Fruit fly (Drosophila melanogaster) whole organism, prepupa: ENCODE data around the gene CG5321.

Experiments
- CG10631 ChIP-seq: fragments of 200-800 bp; sonication (Bioruptor generic); optimal IDR thresholded peaks from 2 replicates; lab custom pipeline; 2016; ENCODE audit warnings: missing biosample characterization, missing genetic modification characterization
- CG10669 ChIP-seq: fragments of 200-800 bp; sonication (Bioruptor generic); optimal IDR thresholded peaks from 3 replicates; lab custom pipeline; 2018; ENCODE audit warnings: missing biosample characterization, mild to moderate bottlenecking, missing genetic modification characterization, moderate library complexity
- CG11294 ChIP-seq: fragments of 200-800 bp; sonication (Bioruptor generic); IDR thresholded peaks from 2 replicates; pipeline ENCODE4 v1.3.6; 2022; ENCODE audit warnings: missing biosample characterization, missing genetic modification characterization
- CG1621 ChIP-seq: fragments of 200-800 bp; sonication (Bioruptor generic); optimal IDR thresholded peaks from 3 replicates; lab custom pipeline; 2018; ENCODE audit warnings: missing biosample characterization, mild to moderate bottlenecking, missing genetic modification characterization
- CG16779 ChIP-seq: fragments of 200-800 bp; sonication (Bioruptor generic); optimal IDR thresholded peaks from 3 replicates; lab custom pipeline; 2017; ENCODE audit warnings: missing biosample characterization, mild to moderate bottlenecking, missing genetic modification characterization
- CG31627 ChIP-seq: fragments of 200-800 bp; sonication (Bioruptor generic); optimal IDR thresholded peaks from 3 replicates; lab custom pipeline; 2016; ENCODE audit warnings: missing biosample characterization, missing genetic modification characterization
- CG32006 ChIP-seq: fragments of 200-800 bp; sonication (Bioruptor generic); optimal IDR thresholded peaks from 3 replicates; lab custom pipeline; 2017; ENCODE audit warnings: missing biosample characterization, mild to moderate bottlenecking, missing genetic modification characterization
- CG34406 ChIP-seq: fragments of 200-800 bp; sonication (Bioruptor generic); optimal IDR thresholded peaks from 3 replicates; lab custom pipeline; 2016; ENCODE audit warnings: missing biosample characterization, missing genetic modification characterization
- CG3919 ChIP-seq: fragments of 200-800 bp; sonication (Bioruptor generic); optimal IDR thresholded peaks from 3 replicates; lab custom pipeline; 2016; ENCODE audit warnings: missing biosample characterization, missing genetic modification characterization
- CG4318 ChIP-seq: fragments of 200-800 bp; sonication (Bioruptor generic); optimal IDR thresholded peaks from 3 replicates; lab custom pipeline; 2017; ENCODE audit warnings: missing biosample characterization, mild to moderate bottlenecking, missing genetic modification characterization
- CG6276 ChIP-seq: fragments of 200-800 bp; sonication (Bioruptor generic); optimal IDR thresholded peaks from 2 replicates; lab custom pipeline; 2017; ENCODE audit warnings: missing biosample characterization, mild to moderate bottlenecking, missing genetic modification characterization
- CG6808 ChIP-seq: fragments of 200-800 bp; sonication (Bioruptor generic); optimal IDR thresholded peaks from 3 replicates; lab custom pipeline; 2017; ENCODE audit warnings: missing biosample characterization, missing genetic modification characterization, mild to moderate bottlenecking, moderate library complexity, missing genetic modification reagents
- CG6854 ChIP-seq: fragments of 200-800 bp; sonication (Bioruptor generic); optimal IDR thresholded peaks from 2 replicates; lab custom pipeline; 2017; ENCODE audit warnings: missing biosample characterization, mild to moderate bottlenecking, missing genetic modification characterization
- CG7368 ChIP-seq: fragments of 200-800 bp; sonication (Bioruptor generic); optimal IDR thresholded peaks from 3 replicates; lab custom pipeline; 2016; ENCODE audit warnings: missing biosample characterization, missing genetic modification characterization
- CG8119 ChIP-seq: fragments of 200-800 bp; sonication (Bioruptor generic); IDR thresholded peaks from 3 replicates; pipeline ENCODE4 v1.3.6; 2022; ENCODE audit warnings: missing biosample characterization, missing genetic modification characterization
- CG8319 ChIP-seq: fragments of 200-800 bp; sonication (Bioruptor generic); optimal IDR thresholded peaks from 3 replicates; lab custom pipeline; 2016; ENCODE audit warnings: missing biosample characterization, missing genetic modification characterization
- CG8632 ChIP-seq: fragments of 200-800 bp; sonication (Bioruptor generic); optimal IDR thresholded peaks from 3 replicates; lab custom pipeline; 2016; ENCODE audit warnings: missing biosample characterization, missing genetic modification characterization
- Eip78C ChIP-seq: fragments of 200-800 bp; sonication (Bioruptor generic); peaks from one replicate; lab custom pipeline; 2016; ENCODE audit warnings: missing biosample characterization, missing genetic modification characterization
- Eip93F ChIP-seq: fragments of 200-800 bp; sonication (Bioruptor generic); optimal IDR thresholded peaks from 2 replicates; lab custom pipeline; 2016; ENCODE audit warnings: missing biosample characterization, mild to moderate bottlenecking, missing genetic modification characterization
- Ets21C ChIP-seq: fragments of 200-800 bp; sonication (Bioruptor generic); optimal IDR thresholded peaks from 3 replicates; lab custom pipeline; 2016; ENCODE audit warnings: missing biosample characterization, missing genetic modification characterization
- Ets96B ChIP-seq: fragments of 200-800 bp; optimal IDR thresholded peaks from 2 replicates; lab custom pipeline; 2019; ENCODE audit warnings: missing biosample characterization, mild to moderate bottlenecking, missing genetic modification characterization, moderate library complexity
- Gug ChIP-seq: fragments of 200-800 bp; sonication (Bioruptor generic); IDR thresholded peaks from 2 replicates; pipeline ENCODE4 v1.3.6; 2022; ENCODE audit warnings: missing biosample characterization, missing genetic modification characterization
- Hr4 ChIP-seq: fragments of 200-800 bp; sonication (Bioruptor generic); optimal IDR thresholded peaks from 3 replicates; lab custom pipeline; 2016; ENCODE audit warnings: missing biosample characterization, missing genetic modification characterization
- Lpt ChIP-seq: fragments of 200-800 bp; sonication (Bioruptor generic); optimal IDR thresholded peaks from 3 replicates; lab custom pipeline; 2016; ENCODE audit warnings: missing biosample characterization, missing genetic modification characterization
- Met ChIP-seq: fragments of 200-800 bp; sonication (Bioruptor generic); optimal IDR thresholded peaks from 3 replicates; lab custom pipeline; 2016; ENCODE audit warnings: missing biosample characterization, missing genetic modification characterization
- OdsH ChIP-seq: fragments of 200-800 bp; sonication (Bioruptor generic); optimal IDR thresholded peaks from 3 replicates; lab custom pipeline; 2016; ENCODE audit warnings: missing biosample characterization, missing genetic modification characterization
- Sox102F ChIP-seq: fragments of 200-800 bp; sonication (Bioruptor generic); optimal IDR thresholded peaks from 2 replicates; lab custom pipeline; 2016; ENCODE audit warnings: missing biosample characterization, mild to moderate bottlenecking, missing genetic modification characterization
- Sox14 ChIP-seq: fragments of 200-800 bp; sonication (Bioruptor generic); optimal IDR thresholded peaks from 3 replicates; lab custom pipeline; 2016; ENCODE audit warnings: missing biosample characterization, missing genetic modification characterization
- Sox15 ChIP-seq: fragments of 200-800 bp; sonication (Bioruptor generic); optimal IDR thresholded peaks from 3 replicates; lab custom pipeline; 2016; ENCODE audit warnings: missing biosample characterization, missing genetic modification characterization
- cyc ChIP-seq: fragments of 200-800 bp; sonication (Bioruptor generic); optimal IDR thresholded peaks from 3 replicates; lab custom pipeline; 2016; ENCODE audit warnings: missing biosample characterization, missing genetic modification characterization
- dsx ChIP-seq: fragments of 200-800 bp; optimal IDR thresholded peaks from 3 replicates; lab custom pipeline; 2019; ENCODE audit warnings: missing biosample characterization, mild to moderate bottlenecking, missing genetic modification characterization, moderate library complexity; ENCODE audit not compliant: poor library complexity, severe bottlenecking
- esn ChIP-seq: fragments of 200-800 bp; sonication (Bioruptor generic); optimal IDR thresholded peaks from 2 replicates; lab custom pipeline; 2016; ENCODE audit warnings: missing biosample characterization, mild to moderate bottlenecking, missing genetic modification characterization, moderate library complexity
- fd59A ChIP-seq: fragments of 200-800 bp; sonication (Bioruptor generic); optimal IDR thresholded peaks from 2 replicates; lab custom pipeline; 2017; ENCODE audit warnings: missing biosample characterization, mild to moderate bottlenecking, missing genetic modification characterization, missing genetic modification reagents
- fd85E ChIP-seq: fragments of 200-800 bp; sonication (Bioruptor generic); optimal IDR thresholded peaks from 3 replicates; lab custom pipeline; 2016; ENCODE audit warnings: missing biosample characterization, missing genetic modification characterization
- fkh ChIP-seq: fragments of 200-800 bp; sonication (Bioruptor generic); optimal IDR thresholded peaks from 3 replicates; lab custom pipeline; 2017; ENCODE audit warnings: missing biosample characterization, mild to moderate bottlenecking, missing genetic modification characterization, moderate library complexity
- lz ChIP-seq: fragments of 200-800 bp; sonication (Bioruptor generic); optimal IDR thresholded peaks from 3 replicates; lab custom pipeline; 2016; ENCODE audit warnings: missing biosample characterization, missing genetic modification characterization
- ss ChIP-seq, 2 experiments: fragments of 200-800 bp; sonication (Bioruptor generic); optimal IDR thresholded peaks; 2 replicates in 1 of 2; 3 replicates in 1 of 2; lab custom pipeline; 2017 to 2018; ENCODE audit warnings: mild to moderate bottlenecking in 2 of 2, missing biosample characterization in 2 of 2, missing genetic modification characterization in 2 of 2, moderate library complexity in 1 of 2
- svp ChIP-seq: fragments of 200-800 bp; sonication (Bioruptor generic); peaks from one replicate; lab custom pipeline; 2016; ENCODE audit warnings: missing biosample characterization, missing genetic modification characterization
- topi ChIP-seq: fragments of 200-800 bp; sonication (Bioruptor generic); optimal IDR thresholded peaks from 3 replicates; lab custom pipeline; 2016; ENCODE audit warnings: missing biosample characterization, missing genetic modification characterization

The CG5321 gene

dm6 chrX:14717245-14717644, 37.9 kb downstream of the CG5321 start (continued):
- TF ChIP-seq CG8319 (GFP tag; lab: Kevin White, UChicago) (peak; percentile 65), fd59A (GFP tag; lab: Kevin White, UChicago) (peak; percentile 74), CG34406 (peak; percentile 78), Sox14 (peak; percentile 45), ss (GFP tag; optimal IDR thresholded peaks at IDR 0.05; lab: Kevin White, UChicago) (peak; percentile 30 to 83), CG6276 (GFP tag; lab: Kevin White, UChicago) (peak; percentile 30), Hr4 (GFP tag; lab: Kevin White, UChicago) (peak; percentile 19), topi (GFP tag; lab: Kevin White, UChicago) (peak; percentile 54), Ets96B (tag; lab: Kevin White, UChicago) (peak; percentile 47), CG10669 (peak; percentile 83), CG3919 (peak; percentile 80), CG7368 (GFP tag; lab: Kevin White, UChicago) (peak; percentile 90), CG16779 (tag; lab: Kevin White, UChicago) (peak; percentile 51), dsx (peak; percentile 27), CG32006 (GFP tag; lab: Kevin White, UChicago) (peak; percentile 69), svp (GFP tag; lab: Kevin White, UChicago) (peak; percentile 54), CG6808 (GFP tag; lab: Kevin White, UChicago) (peak; percentile 68), OdsH (GFP tag; lab: Kevin White, UChicago) (peak; percentile 69), CG10631 (peak; percentile 88), CG6854 (peak; percentile 45), Gug (GFP tag; lab: Robert Waterston, UW) (peak; percentile 48), lz (peak; percentile 45), CG31627 (peak; percentile 5), fkh (GFP tag; lab: Kevin White, UChicago) (peak; percentile 89), Lpt (GFP tag; lab: Kevin White, UChicago) (peak; percentile 56), Sox102F (peak; percentile 44), CG4318 (GFP tag; lab: Kevin White, UChicago) (peak; percentile 47), esn (GFP tag; lab: Kevin White, UChicago) (peak; percentile 68), Sox15 (GFP tag; lab: Kevin White, UChicago) (peak; percentile 17), CG11294 (peak; percentile 37; the same call in 1 of the 2 replicates), cyc (GFP tag; lab: Kevin White, UChicago) (peak; percentile 43), CG8632 (GFP tag; lab: Kevin White, UChicago) (peak; percentile 80), Met (GFP tag; lab: Kevin White, UChicago) (peak; percentile 47), Ets21C (no peak)

dm6 chrX:14718842-14719241, 39.5 kb downstream of the CG5321 start, which contains the start of gene hog:
Gene hog (minus strand): TSS chrX:14718942.
- TF ChIP-seq Hr4 (GFP tag; lab: Kevin White, UChicago) (no peak), CG7368 (GFP tag; lab: Kevin White, UChicago) (no peak), CG10669 (no peak), Eip78C (GFP tag; lab: Kevin White, UChicago) (peak; percentile 14)

dm6 chrX:14725084-14725483, 45.7 kb downstream of the CG5321 start:
- TF ChIP-seq CG1621 (tag; lab: Kevin White, UChicago): no peak
- TF ChIP-seq Eip93F (GFP tag; lab: Kevin White, UChicago): no peak
- no peak for TF ChIP-seq fd85E
- TF ChIP-seq lz: no peak
- TF ChIP-seq Ets21C: no peak
- TF ChIP-seq Ets96B (tag; lab: Kevin White, UChicago): peak; percentile 6
- peak; percentile 52 for TF ChIP-seq Eip78C (GFP tag; lab: Kevin White, UChicago)
- peak; percentile 8 for TF ChIP-seq svp (GFP tag; lab: Kevin White, UChicago)
- no peak for TF ChIP-seq CG8119 (GFP tag; lab: Robert Waterston, UW)
- TF ChIP-seq CG3919: peak; percentile 15
- no peak for TF ChIP-seq fkh (GFP tag; lab: Kevin White, UChicago)
- TF ChIP-seq CG10631: peak; percentile 18
